Worm (Caenorhabditis elegans) whole organism, L4/young adult: ENCODE results near the gene xpb-1.

Source experiments
- dao-5 ChIP-seq: sonication (generic microtip); optimal IDR thresholded peaks from 2 replicates; lab custom pipeline; 2016; ENCODE audit warnings: missing genotype, missing genetic modification characterization, moderate library complexity, missing compliant biosample characterization
- him-1 ChIP-seq: sonication (generic microtip); optimal IDR thresholded peaks from 2 replicates; lab custom pipeline; 2016; ENCODE audit warnings: missing genotype, missing genetic modification reagents, missing genetic modification characterization, missing compliant biosample characterization

DNA sequence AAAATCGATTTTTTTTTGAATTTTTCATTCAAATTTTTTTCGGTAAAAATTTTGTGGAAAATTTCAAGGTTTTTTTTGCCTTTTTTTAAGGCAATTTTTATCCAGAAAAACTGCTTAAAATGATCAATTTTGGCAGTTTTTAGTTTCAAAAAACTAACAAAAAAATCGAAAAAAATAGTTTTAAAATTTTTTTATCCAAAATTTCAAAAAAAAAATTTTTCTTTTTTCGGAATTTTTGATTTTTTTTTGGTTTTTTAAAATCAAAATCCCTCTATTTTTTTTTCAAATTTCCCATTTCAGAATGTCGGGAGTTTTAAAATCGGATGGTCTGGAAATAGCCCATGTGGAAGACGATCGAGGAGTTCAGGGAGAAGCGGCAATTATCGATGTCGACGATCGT lies 47.5 kb downstream of the xpb-1 start, which contains the start of gene Y66D12A.8:
- TF ChIP-seq dao-5 (tag; lab: Kevin White, UChicago) (no peak), him-1 (tag; lab: Kevin White, UChicago) (no peak)
